Fruit fly (Drosophila melanogaster) Kc167 (cell line): ENCODE results near the gene CG14086.

Source experiments
- h ChIP-seq: fragments of >200 bp; optimal IDR thresholded peaks from 3 replicates; lab custom pipeline; 2018; ENCODE audit warnings: missing external identifiers
- psq ChIP-seq: fragments of >200 bp; optimal IDR thresholded peaks from 2 replicates; lab custom pipeline; 2017; ENCODE audit warnings: missing external identifiers
- ttk ChIP-seq: sonication (Bioruptor generic); optimal IDR thresholded peaks from 2 replicates; lab custom pipeline; 2017; ENCODE audit warnings: missing external identifiers

dm6 chr3L:19237780-19238179 lies 37.8 kb upstream of the CG14086 start:
- no peak for TF ChIP-seq h (lab: Kevin White, UChicago)
- TF ChIP-seq ttk (lab: Kevin White, UChicago) = no peak
- TF ChIP-seq psq (lab: Kevin White, UChicago) = no peak
